Worm (Caenorhabditis elegans) whole organism, late embryonic: ENCODE results near the gene K10D11.7.

ENCODE experiments used
- F13H6.1 ChIP-seq: sonication (generic microtip); optimal IDR thresholded peaks from 2 replicates; lab custom pipeline; 2016; ENCODE audit warnings: missing genetic modification characterization, missing compliant biosample characterization
- K02D7.2 ChIP-seq: sonication (generic microtip); optimal IDR thresholded peaks from 2 replicates; lab custom pipeline; 2017; ENCODE audit warnings: mild to moderate bottlenecking, missing genetic modification characterization, missing compliant biosample characterization
- Y22D7AL.16 ChIP-seq: sonication (generic microtip); optimal IDR thresholded peaks from 2 replicates; lab custom pipeline; 2016; ENCODE audit warnings: missing genetic modification characterization, missing compliant biosample characterization
- ahr-1 ChIP-seq: sonication (generic microtip); optimal IDR thresholded peaks from 2 replicates; lab custom pipeline; 2016; ENCODE audit warnings: missing genetic modification characterization, missing compliant biosample characterization
- ama-1 ChIP-seq: fragments of 150-350 bp; optimal IDR thresholded peaks from 2 replicates; lab custom pipeline; 2014
- ceh-2 ChIP-seq: sonication (generic microtip); optimal IDR thresholded peaks from 2 replicates; lab custom pipeline; 2016; ENCODE audit warnings: missing genotype, missing genetic modification characterization, missing compliant biosample characterization
- ceh-22 ChIP-seq: sonication (generic microtip); optimal IDR thresholded peaks from 2 replicates; lab custom pipeline; 2017; ENCODE audit warnings: missing biosample characterization, missing genetic modification characterization
- ceh-31 ChIP-seq: sonication (generic microtip); optimal IDR thresholded peaks from 2 replicates; lab custom pipeline; 2016; ENCODE audit warnings: missing genetic modification characterization, missing compliant biosample characterization
- ceh-45 ChIP-seq: fragments of 200-800 bp; sonication (Bioruptor generic); IDR thresholded peaks from 2 replicates; pipeline ENCODE4 v1.3.6; 2022; ENCODE audit warnings: missing genetic modification reagents, missing genetic modification characterization, missing compliant biosample characterization
- che-1 ChIP-seq: sonication (generic microtip); optimal IDR thresholded peaks from 2 replicates; lab custom pipeline; 2016; ENCODE audit warnings: mild to moderate bottlenecking, missing genetic modification characterization, missing compliant biosample characterization
- dve-1 ChIP-seq: sonication (generic microtip); optimal IDR thresholded peaks from 2 replicates; lab custom pipeline; 2017; ENCODE audit warnings: antibody characterized with exemption, mild to moderate bottlenecking, missing genetic modification characterization, missing compliant biosample characterization
- elt-2 ChIP-seq: sonication (generic microtip); optimal IDR thresholded peaks from 2 replicates; lab custom pipeline; 2016; ENCODE audit warnings: missing genetic modification reagents, missing genetic modification characterization, missing compliant biosample characterization
- elt-4 ChIP-seq: sonication (generic microtip); optimal IDR thresholded peaks from 2 replicates; lab custom pipeline; 2016; ENCODE audit warnings: missing genetic modification characterization, missing compliant biosample characterization
- fkh-10 ChIP-seq: fragments of 150-350 bp; optimal IDR thresholded peaks from 2 replicates; lab custom pipeline; 2014; ENCODE audit warnings: missing biosample characterization, missing genetic modification reagents, missing genetic modification characterization
- fkh-6 ChIP-seq: sonication (generic microtip); optimal IDR thresholded peaks from 2 replicates; lab custom pipeline; 2016; ENCODE audit warnings: missing genetic modification characterization, missing compliant biosample characterization
- gmeb-2 ChIP-seq: sonication (generic microtip); optimal IDR thresholded peaks from 2 replicates; lab custom pipeline; 2016; ENCODE audit warnings: missing genetic modification characterization, inconsistent platforms, missing compliant biosample characterization
- hlh-30 ChIP-seq: sonication (generic microtip); optimal IDR thresholded peaks from 2 replicates; lab custom pipeline; 2017; ENCODE audit warnings: antibody characterized with exemption, missing genetic modification characterization, missing compliant biosample characterization; ENCODE audit not compliant: insufficient read depth
- hlh-6 ChIP-seq: sonication (generic microtip); optimal IDR thresholded peaks from 2 replicates; lab custom pipeline; 2016; ENCODE audit warnings: missing genotype, missing genetic modification characterization, missing compliant biosample characterization
- hlh-8 ChIP-seq: sonication (generic microtip); optimal IDR thresholded peaks from 2 replicates; lab custom pipeline; 2016; ENCODE audit warnings: missing genotype, missing genetic modification characterization, missing compliant biosample characterization
- lin-11 ChIP-seq: fragments of 200-800 bp; sonication (Bioruptor generic); optimal IDR thresholded peaks from 2 replicates; lab custom pipeline; 2018; ENCODE audit warnings: mild to moderate bottlenecking, missing genetic modification characterization, missing compliant biosample characterization
- madf-2 ChIP-seq: sonication (generic microtip); optimal IDR thresholded peaks from 2 replicates; lab custom pipeline; 2017; ENCODE audit warnings: missing genetic modification characterization, missing compliant biosample characterization
- npax-4 ChIP-seq: sonication (generic microtip); optimal IDR thresholded peaks from 2 replicates; lab custom pipeline; 2016; ENCODE audit warnings: missing genetic modification characterization, missing compliant biosample characterization
- pag-3 ChIP-seq: sonication (generic microtip); optimal IDR thresholded peaks from 2 replicates; lab custom pipeline; 2016; ENCODE audit warnings: missing compliant biosample characterization, missing genetic modification characterization, borderline replicate concordance
- pha-2 ChIP-seq: sonication (generic microtip); optimal IDR thresholded peaks from 2 replicates; lab custom pipeline; 2017; ENCODE audit warnings: mild to moderate bottlenecking, missing genetic modification characterization, missing compliant biosample characterization
- rnt-1 ChIP-seq: sonication (generic microtip); optimal IDR thresholded peaks from 2 replicates; lab custom pipeline; 2016; ENCODE audit warnings: missing genetic modification characterization, missing compliant biosample characterization
- sox-4 ChIP-seq: sonication (generic microtip); optimal IDR thresholded peaks from 2 replicates; lab custom pipeline; 2017; ENCODE audit warnings: mild to moderate bottlenecking, missing genetic modification characterization, inconsistent platforms, missing compliant biosample characterization
- syd-9 ChIP-seq: sonication (generic microtip); optimal IDR thresholded peaks from 2 replicates; lab custom pipeline; 2016; ENCODE audit warnings: mild to moderate bottlenecking, missing genetic modification characterization, moderate library complexity, missing compliant biosample characterization
- unc-42 ChIP-seq: sonication (generic microtip); optimal IDR thresholded peaks from 2 replicates; lab custom pipeline; 2016; ENCODE audit warnings: missing genotype, missing genetic modification characterization, missing compliant biosample characterization
- unc-55 ChIP-seq: sonication (generic microtip); optimal IDR thresholded peaks from 2 replicates; lab custom pipeline; 2017; ENCODE audit warnings: missing biosample characterization, missing genetic modification reagents, missing genetic modification characterization
- unc-86 ChIP-seq: sonication (generic microtip); optimal IDR thresholded peaks from 2 replicates; lab custom pipeline; 2016; ENCODE audit warnings: missing genetic modification characterization, missing compliant biosample characterization
- ztf-16 ChIP-seq: sonication (generic microtip); optimal IDR thresholded peaks from 2 replicates; lab custom pipeline; 2017; ENCODE audit warnings: missing genetic modification characterization, missing compliant biosample characterization

The K10D11.7 gene

ce11 chrIV:12957730-12958129, 38.1 kb downstream of the K10D11.7 start, which contains the start of gene F55G11.6:
F55G11.6 (plus strand) TSS chrIV:12958030.
- TF ChIP-seq K02D7.2 (tag; lab: Kevin White, UChicago) (no peak), hlh-30 (tag; lab: Kevin White, UChicago) (no peak), elt-2 (no peak)

DNA sequence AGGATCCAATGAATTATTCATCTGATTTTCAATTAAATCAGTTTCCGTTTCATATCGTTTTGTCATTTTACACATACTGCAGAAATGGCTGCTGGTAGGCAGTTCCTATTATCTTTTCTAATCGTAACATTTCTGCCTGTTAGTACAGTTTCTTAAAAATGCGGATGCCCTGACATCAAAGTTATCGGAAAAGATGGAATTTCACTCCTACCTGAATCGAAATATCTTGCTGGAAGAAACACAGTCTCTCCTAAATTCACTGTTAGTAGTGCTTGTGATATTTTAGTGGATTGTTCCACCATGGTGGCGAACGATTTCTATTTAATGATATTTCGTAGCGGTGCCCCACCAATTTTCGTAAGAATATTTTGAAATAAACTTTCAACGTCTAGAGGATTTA, 47.3 kb downstream of the K10D11.7 start, which contains the start of gene F55G11.10:
TSS of gene F55G11.10 (plus strand) at position 301 of the 400 bp plus-strand sequence.
- TF ChIP-seq gmeb-2 (tag; lab: Kevin White, UChicago) (no peak), dve-1 (no peak), unc-55 (GFP tag; lab: Kevin White, UChicago) (no peak), ceh-31 (no peak), Y22D7AL.16 (tag; lab: Kevin White, UChicago) (no peak), ceh-22 (no peak), elt-4 (tag; lab: Kevin White, UChicago) (no peak), fkh-10 (GFP tag; lab: Kevin White, UChicago) (no peak), npax-4 (tag; lab: Kevin White, UChicago) (no peak), sox-4 (tag; lab: Kevin White, UChicago) (no peak), che-1 (tag; lab: Kevin White, UChicago) (no peak), pag-3 (tag; lab: Kevin White, UChicago) (no peak), hlh-8 (tag; lab: Kevin White, UChicago) (no peak)
- TF ChIP-seq, all 69 proteins: peak for 0

DNA sequence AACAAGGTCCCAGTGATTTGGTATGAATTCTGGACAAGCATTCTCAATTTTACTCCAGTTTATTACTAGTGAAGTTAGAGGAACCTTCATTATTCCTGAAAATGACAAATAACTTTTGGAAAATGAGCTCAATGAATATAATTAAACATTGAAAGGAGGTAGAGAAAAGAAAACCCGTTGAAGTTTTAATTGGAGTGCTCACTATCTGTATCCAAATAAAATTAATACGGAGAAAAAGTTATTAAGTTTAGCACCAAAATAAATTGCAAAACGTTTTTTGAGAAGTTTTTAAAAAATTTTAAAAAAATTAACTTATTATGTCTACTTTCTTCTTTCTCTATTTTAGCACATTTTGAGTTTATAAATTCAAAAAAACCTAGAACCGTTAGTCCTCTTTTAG, 49.3 kb downstream of the K10D11.7 start, which contains the start of gene F55G11.1:
TSS of gene F55G11.1 (minus strand) at position 101 of the 400 bp plus-strand sequence.
- TF ChIP-seq ama-1 = no peak
- no peak for TF ChIP-seq syd-9 (tag; lab: Kevin White, UChicago)
- no peak for TF ChIP-seq lin-11 (tag; lab: Kevin White, UChicago)
- no peak for TF ChIP-seq ceh-2 (tag; lab: Kevin White, UChicago)
- no peak for TF ChIP-seq ztf-16 (tag; lab: Kevin White, UChicago)
- no peak for TF ChIP-seq unc-55 (GFP tag; lab: Kevin White, UChicago)
- no peak for TF ChIP-seq F13H6.1 (tag; lab: Kevin White, UChicago)
- no peak for TF ChIP-seq pha-2 (tag; lab: Kevin White, UChicago)
- no peak for TF ChIP-seq hlh-6 (tag; lab: Kevin White, UChicago)
- TF ChIP-seq ceh-45 = no peak
- no peak for TF ChIP-seq unc-86 (tag; lab: Kevin White, UChicago)
- TF ChIP-seq madf-2 (tag; lab: Kevin White, UChicago) = no peak
- TF ChIP-seq elt-2 = no peak
- TF ChIP-seq ahr-1 (tag; lab: Kevin White, UChicago) = no peak
- TF ChIP-seq unc-42 (tag; lab: Kevin White, UChicago) = no peak
- TF ChIP-seq rnt-1 (tag; lab: Kevin White, UChicago) = no peak
- TF ChIP-seq fkh-6 (tag; lab: Kevin White, UChicago) = no peak
- no peak for TF ChIP-seq ceh-22
- TF ChIP-seq, all 69 proteins: peak for 0
